Worm (Caenorhabditis elegans) whole organism, young adult: ENCODE measurements around the gene C56C10.6.

ENCODE experiments used
- K11D2.4 ChIP-seq: fragments of 200-800 bp; sonication (Bioruptor generic); IDR thresholded peaks from 2 replicates; pipeline ENCODE4 v1.3.6; 2022; ENCODE audit warnings: missing genetic modification reagents, missing genetic modification characterization, missing compliant biosample characterization
- Y56A3A.18 ChIP-seq: fragments of 200-800 bp; sonication (Bioruptor generic); IDR thresholded peaks from 2 replicates; pipeline ENCODE4 v1.3.6; 2022; ENCODE audit warnings: missing genetic modification reagents, missing genetic modification characterization, missing compliant biosample characterization
- nfya-1 ChIP-seq: sonication (generic microtip); optimal IDR thresholded peaks from 2 replicates; lab custom pipeline; 2017; ENCODE audit warnings: antibody characterized with exemption, missing compliant biosample characterization, missing genetic modification characterization, borderline replicate concordance; ENCODE audit not compliant: insufficient read depth
- unc-62 ChIP-seq: fragments of 150-350 bp; optimal IDR thresholded peaks from 2 replicates; lab custom pipeline; 2014; ENCODE audit warnings: missing biosample characterization, missing genetic modification reagents, missing genetic modification characterization

DNA sequence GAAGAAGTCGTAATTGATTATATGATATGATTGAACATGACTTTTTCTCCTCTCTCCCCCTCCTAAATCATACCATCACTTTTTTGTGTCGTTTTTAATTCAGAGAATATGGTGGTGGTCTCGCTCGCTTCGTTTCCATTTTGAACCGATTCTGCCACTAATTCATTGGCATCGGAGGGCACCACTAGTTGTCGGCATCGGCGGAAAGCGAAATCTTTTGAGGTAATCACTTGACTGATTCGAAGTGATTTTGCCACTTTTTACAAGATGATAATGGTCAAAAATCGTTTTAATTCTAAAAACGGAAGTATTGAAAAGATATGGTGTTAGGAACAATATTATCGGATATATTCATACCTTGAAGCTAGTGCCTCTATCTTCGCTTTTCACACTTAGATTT is 35.6 kb upstream of the C56C10.6 start, which contains the start of gene klf-3:
- TF ChIP-seq Y56A3A.18 (GFP tag; lab: Robert Waterston, UW) (no peak), K11D2.4 (GFP tag; lab: Robert Waterston, UW) (no peak), nfya-1 (no peak), unc-62 (no peak)
